Fruit fly (Drosophila melanogaster) whole organism, embryonic: ENCODE results near the gene CG8136.

ENCODE experiments used
- CG11560 ChIP-seq: fragments of 200-800 bp; sonication (Bioruptor generic); IDR thresholded peaks from 3 replicates; pipeline ENCODE4 v1.3.6; 2022; ENCODE audit warnings: missing biosample characterization, missing genetic modification characterization
- CG12769 ChIP-seq: fragments of 200-800 bp; sonication (Bioruptor generic); optimal IDR thresholded peaks from 2 replicates; lab custom pipeline; 2019; ENCODE audit warnings: missing biosample characterization, mild to moderate bottlenecking, missing genetic modification characterization, moderate library complexity
- CG12942 ChIP-seq: fragments of 200-800 bp; sonication (Bioruptor generic); optimal IDR thresholded peaks from 3 replicates; lab custom pipeline; 2016; ENCODE audit warnings: missing biosample characterization, missing genetic modification characterization
- CG13424 ChIP-seq: fragments of 200-800 bp; sonication (Bioruptor generic); optimal IDR thresholded peaks from 2 replicates; lab custom pipeline; 2019; ENCODE audit warnings: missing biosample characterization, mild to moderate bottlenecking, missing genetic modification characterization, moderate library complexity
- CG14050 ChIP-seq: fragments of 200-800 bp; sonication (Bioruptor generic); IDR thresholded peaks from 3 replicates; pipeline ENCODE4 v1.3.6; 2022; ENCODE audit warnings: missing biosample characterization, missing genetic modification characterization
- CG14441 ChIP-seq: fragments of 200-800 bp; sonication (Bioruptor generic); IDR thresholded peaks from 2 replicates; pipeline ENCODE4 v1.3.6; 2022; ENCODE audit warnings: missing biosample characterization, missing genetic modification characterization
- CG1529 ChIP-seq: fragments of 200-800 bp; sonication (Bioruptor generic); optimal IDR thresholded peaks from 3 replicates; lab custom pipeline; 2018; ENCODE audit warnings: missing biosample characterization, missing genetic modification characterization
- CG1602 ChIP-seq: fragments of 200-800 bp; sonication (Bioruptor generic); optimal IDR thresholded peaks from 3 replicates; lab custom pipeline; 2016; ENCODE audit warnings: missing biosample characterization, missing genetic modification characterization
- CG1603 ChIP-seq: fragments of 200-800 bp; sonication (Bioruptor generic); optimal IDR thresholded peaks from 2 replicates; lab custom pipeline; 2019; ENCODE audit warnings: missing biosample characterization, mild to moderate bottlenecking, missing genetic modification characterization, moderate library complexity
- CG17186 ChIP-seq: fragments of 200-800 bp; sonication (Bioruptor generic); optimal IDR thresholded peaks from 3 replicates; lab custom pipeline; 2017; ENCODE audit warnings: missing biosample characterization, missing genetic modification reagents, missing genetic modification characterization
- CG2129 ChIP-seq: fragments of 200-800 bp; sonication (Bioruptor generic); IDR thresholded peaks from 2 replicates; pipeline ENCODE4 v1.3.6; 2022; ENCODE audit warnings: missing biosample characterization, missing genetic modification characterization; ENCODE audit not compliant: partially characterized antibody
- CG2889 ChIP-seq: fragments of 200-800 bp; sonication (Bioruptor generic); IDR thresholded peaks from 3 replicates; pipeline ENCODE4 v1.3.6; 2022; ENCODE audit warnings: missing biosample characterization, missing genetic modification characterization
- CG30403 ChIP-seq: fragments of 200-800 bp; sonication (Bioruptor generic); optimal IDR thresholded peaks from 3 replicates; lab custom pipeline; 2016; ENCODE audit warnings: missing biosample characterization, missing genetic modification characterization
- CG3163 ChIP-seq: fragments of 200-800 bp; sonication (Bioruptor generic); optimal IDR thresholded peaks from 3 replicates; lab custom pipeline; 2016; ENCODE audit warnings: missing biosample characterization, missing genetic modification characterization
- CG32767 ChIP-seq: fragments of 200-800 bp; sonication (Bioruptor generic); IDR thresholded peaks from 2 replicates; pipeline ENCODE4 v1.3.6; 2022; ENCODE audit warnings: missing biosample characterization, missing genetic modification characterization
- CG3407 ChIP-seq: fragments of 200-800 bp; sonication (Bioruptor generic); optimal IDR thresholded peaks from 2 replicates; lab custom pipeline; 2018; ENCODE audit warnings: missing biosample characterization, mild to moderate bottlenecking, missing genetic modification characterization
- CG3726 ChIP-seq: fragments of 200-800 bp; sonication (Bioruptor generic); IDR thresholded peaks from 3 replicates; pipeline ENCODE4, ENCODE4 v1.3.6; 2022; ENCODE audit warnings: missing biosample characterization, missing genetic modification characterization
- CG4360 ChIP-seq: fragments of 200-800 bp; sonication (Bioruptor generic); IDR thresholded peaks from 2 replicates; pipeline ENCODE4 v1.3.6; 2022; ENCODE audit warnings: missing biosample characterization, missing genetic modification characterization
- CG7271 ChIP-seq: fragments of 200-800 bp; sonication (Bioruptor generic); optimal IDR thresholded peaks from 2 replicates; lab custom pipeline; 2018; ENCODE audit warnings: missing biosample characterization, mild to moderate bottlenecking, missing genetic modification characterization, moderate library complexity
- CG7357 ChIP-seq: fragments of 200-800 bp; sonication (Bioruptor generic); IDR thresholded peaks from 3 replicates; pipeline ENCODE4 v1.3.6; 2022; ENCODE audit warnings: missing biosample characterization, missing genetic modification characterization
- CG8290 ChIP-seq, 3 experiments: fragments of 200-800 bp; sonication (Bioruptor generic); optimal IDR thresholded peaks; 2 replicates each; lab custom pipeline; 2016 to 2019; ENCODE audit warnings: missing biosample characterization in 3 of 3, missing genetic modification characterization in 3 of 3, mild to moderate bottlenecking in 2 of 3, moderate library complexity in 1 of 3
- CG8359 ChIP-seq: fragments of 200-800 bp; sonication (Bioruptor generic); optimal IDR thresholded peaks from 2 replicates; lab custom pipeline; 2017; ENCODE audit warnings: missing biosample characterization, mild to moderate bottlenecking, missing genetic modification characterization, borderline replicate concordance
- CG9437 ChIP-seq: fragments of 200-800 bp; sonication (Bioruptor generic); optimal IDR thresholded peaks from 2 replicates; lab custom pipeline; 2018; ENCODE audit warnings: missing biosample characterization, mild to moderate bottlenecking, missing genetic modification characterization
- CG9876 ChIP-seq: fragments of 200-800 bp; sonication (Bioruptor generic); optimal IDR thresholded peaks from 2 replicates; lab custom pipeline; 2016; ENCODE audit warnings: missing biosample characterization, missing genetic modification characterization
- CkIIα-i1 ChIP-seq: fragments of 200-800 bp; sonication (Bioruptor generic); IDR thresholded peaks from 2 replicates; pipeline ENCODE4 v1.3.6; 2022; ENCODE audit warnings: missing biosample characterization, missing genetic modification characterization
- Dip3 ChIP-seq: fragments of 200-800 bp; sonication (Bioruptor generic); optimal IDR thresholded peaks from 3 replicates; lab custom pipeline; 2016; ENCODE audit warnings: missing biosample characterization, missing genetic modification characterization
- Eip74EF ChIP-seq, 2 experiments: fragments of 200-800 bp in 1 of 2; fragments of >200 bp in 1 of 2; sonication (Bioruptor generic) in 1 of 2; optimal IDR thresholded peaks; 2 replicates each; lab custom pipeline; 2017 to 2019; ENCODE audit warnings: missing biosample characterization in 2 of 2, missing genetic modification characterization in 2 of 2, mild to moderate bottlenecking in 1 of 2, moderate library complexity in 1 of 2
- Gug ChIP-seq: fragments of 200-800 bp; sonication (Bioruptor generic); IDR thresholded peaks from 4 replicates; pipeline ENCODE4 v1.3.6; 2022; ENCODE audit warnings: missing biosample characterization, missing genetic modification characterization
- H2.0 ChIP-seq: fragments of 200-800 bp; sonication (Bioruptor generic); IDR thresholded peaks from 2 replicates; pipeline ENCODE4 v1.3.6; 2022; ENCODE audit warnings: missing biosample characterization, missing genetic modification characterization
- Hmr ChIP-seq: fragments of 200-800 bp; sonication (Bioruptor generic); optimal IDR thresholded peaks from 3 replicates; lab custom pipeline; 2017; ENCODE audit warnings: mild to moderate bottlenecking, missing biosample characterization, missing genetic modification reagents, missing genetic modification characterization
- Hr3 ChIP-seq: fragments of 200-800 bp; sonication (Bioruptor generic); optimal IDR thresholded peaks from 3 replicates; lab custom pipeline; 2016; ENCODE audit warnings: missing biosample characterization, missing genetic modification characterization
- Nf-YC ChIP-seq: fragments of 200-800 bp; optimal IDR thresholded peaks from 3 replicates; lab custom pipeline; 2019; ENCODE audit warnings: missing biosample characterization, mild to moderate bottlenecking, missing genetic modification characterization, moderate library complexity
- Optix ChIP-seq: fragments of 200-800 bp; sonication (Bioruptor generic); IDR thresholded peaks from 3 replicates; pipeline ENCODE4 v1.3.6; 2022; ENCODE audit warnings: missing biosample characterization, missing genetic modification characterization
- Rx ChIP-seq: fragments of 200-800 bp; sonication (Bioruptor generic); IDR thresholded peaks from 2 replicates; pipeline ENCODE4 v1.3.6; 2022; ENCODE audit warnings: missing biosample characterization, missing genetic modification characterization
- Tbp ChIP-seq: fragments of >200 bp; optimal IDR thresholded peaks from 2 replicates; lab custom pipeline; 2018; ENCODE audit warnings: missing biosample characterization, missing genetic modification characterization
- bab2 ChIP-seq: fragments of 200-800 bp; sonication (Bioruptor generic); optimal IDR thresholded peaks from 2 replicates; lab custom pipeline; 2016; ENCODE audit warnings: missing biosample characterization, missing genetic modification characterization
- bbx ChIP-seq: fragments of 200-800 bp; sonication (Bioruptor generic); IDR thresholded peaks from 2 replicates; pipeline ENCODE4 v1.3.6; 2022; ENCODE audit warnings: missing biosample characterization, missing genetic modification characterization; ENCODE audit not compliant: partially characterized antibody
- bsh ChIP-seq, 2 experiments: fragments of 200-800 bp; sonication (Bioruptor generic); optimal IDR thresholded peaks; 2 replicates each; lab custom pipeline; 2017 to 2018; ENCODE audit warnings: mild to moderate bottlenecking in 2 of 2, missing biosample characterization in 2 of 2, missing genetic modification characterization in 2 of 2, moderate library complexity in 1 of 2
- cad ChIP-seq: fragments of >200 bp; optimal IDR thresholded peaks from 2 replicates; lab custom pipeline; 2017; ENCODE audit warnings: missing biosample characterization, missing genetic modification characterization
- en ChIP-seq: fragments of 200-800 bp; sonication (Bioruptor generic); optimal IDR thresholded peaks from 2 replicates; lab custom pipeline; 2016; ENCODE audit warnings: missing biosample characterization, missing genetic modification characterization
- fru ChIP-seq: fragments of >200 bp; optimal IDR thresholded peaks from 2 replicates; lab custom pipeline; 2017
- gro ChIP-seq: fragments of 200-800 bp; sonication (Bioruptor generic); optimal IDR thresholded peaks from 2 replicates; lab custom pipeline; 2016; ENCODE audit warnings: missing biosample characterization, missing genetic modification characterization
- hbn ChIP-seq: fragments of 200-800 bp; sonication (Bioruptor generic); IDR thresholded peaks from 2 replicates; pipeline ENCODE4 v1.3.6; 2022; ENCODE audit warnings: missing biosample characterization, missing genetic modification characterization; ENCODE audit not compliant: partially characterized antibody
- lola ChIP-seq, 3 experiments: fragments of >200 bp in 2 of 3; fragments of 200-800 bp in 1 of 3; sonication (Bioruptor generic) in 1 of 3; optimal IDR thresholded peaks; 2 replicates each; lab custom pipeline; 2017 to 2019; ENCODE audit warnings: missing biosample characterization in 3 of 3, missing genetic modification characterization in 3 of 3, mild to moderate bottlenecking in 1 of 3, moderate library complexity in 1 of 3
- peb ChIP-seq: fragments of 200-800 bp; sonication (Bioruptor generic); IDR thresholded peaks from 2 replicates; pipeline ENCODE4 v1.3.6; 2022; ENCODE audit warnings: missing biosample characterization, missing genetic modification characterization
- seq ChIP-seq: fragments of 200-800 bp; sonication (Bioruptor generic); IDR thresholded peaks from 2 replicates; pipeline ENCODE4 v1.3.6; 2022; ENCODE audit warnings: missing biosample characterization, missing genetic modification characterization
- trem ChIP-seq: fragments of 200-800 bp; optimal IDR thresholded peaks from 3 replicates; lab custom pipeline; 2019; ENCODE audit warnings: missing biosample characterization, mild to moderate bottlenecking, missing genetic modification characterization, moderate library complexity
- trh ChIP-seq: fragments of 200-800 bp; sonication (Bioruptor generic); optimal IDR thresholded peaks from 2 replicates; lab custom pipeline; 2016; ENCODE audit warnings: missing biosample characterization, missing genetic modification characterization
- ttk ChIP-seq: fragments of 200-800 bp; sonication (Bioruptor generic); IDR thresholded peaks from 2 replicates; pipeline ENCODE4 v2.1.2; 2022; ENCODE audit warnings: missing biosample characterization, missing genetic modification characterization
- tup ChIP-seq: fragments of 200-800 bp; sonication (Bioruptor generic); optimal IDR thresholded peaks from 2 replicates; lab custom pipeline; 2016; ENCODE audit warnings: missing biosample characterization, mild to moderate bottlenecking, missing genetic modification characterization, moderate library complexity
- wdn ChIP-seq: fragments of 200-800 bp; sonication (Bioruptor generic); IDR thresholded peaks from 2 replicates; pipeline ENCODE4 v1.3.6; 2022; ENCODE audit warnings: missing biosample characterization, missing genetic modification characterization

CG8136 gene

DNA sequence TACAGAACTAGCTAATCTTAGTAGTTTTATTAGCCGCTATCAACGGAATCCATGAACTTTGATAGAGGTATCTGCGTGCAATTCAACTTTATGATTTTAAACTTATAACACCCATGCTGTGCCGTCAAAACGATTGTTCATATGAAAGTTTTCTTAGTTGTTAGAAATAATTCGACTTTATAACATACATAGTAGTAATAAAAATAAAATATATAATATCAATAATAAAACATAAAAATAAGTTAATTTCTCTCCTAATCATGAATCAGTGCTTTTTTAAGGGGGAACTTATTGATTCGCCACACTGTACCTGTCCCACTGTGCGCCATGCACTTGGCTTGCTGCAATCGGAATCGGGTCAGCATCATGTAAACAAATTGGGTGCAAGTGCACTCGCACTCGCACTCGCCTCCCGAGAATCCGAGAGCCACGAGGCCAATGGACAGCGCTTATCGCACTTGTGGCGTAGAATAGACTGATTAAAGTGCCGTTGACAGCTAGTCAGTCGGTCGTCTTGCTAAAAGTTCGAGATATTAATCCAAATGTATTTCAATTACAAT lies 9.2 kb upstream of the CG8136 start (continued):
- 0 out of 3 replicates have a peak, but pooled peaks have one; percentile 26 for TF ChIP-seq Optix (GFP tag; lab: Robert Waterston, UW)
- no peak for TF ChIP-seq Rx (GFP tag; lab: Robert Waterston, UW)
- no peak for TF ChIP-seq H2.0 (GFP tag; lab: Robert Waterston, UW)
- no peak for TF ChIP-seq seq (GFP tag; lab: Robert Waterston, UW)
- TF ChIP-seq trem (tag; lab: Kevin White, UChicago): no peak
- no peak for TF ChIP-seq cad (GFP tag; lab: Kevin White, UChicago)
- TF ChIP-seq CG11560 (tag; lab: Robert Waterston, UW): no peak
- no peak for TF ChIP-seq bab2
- TF ChIP-seq Dip3: no peak
- TF ChIP-seq CG7271 (tag; lab: Kevin White, UChicago): no peak
- no peak for TF ChIP-seq CG7357
- TF ChIP-seq CG2129 (GFP tag; lab: Robert Waterston, UW): no peak
- no peak for TF ChIP-seq CG4360
- TF ChIP-seq Eip74EF (GFP tag; optimal IDR thresholded peaks at IDR 0.05; lab: Kevin White, UChicago): no peak
- no peak for TF ChIP-seq CG9876 (GFP tag; lab: Kevin White, UChicago)
- no peak for TF ChIP-seq hbn
- TF ChIP-seq CG30403 (GFP tag; lab: Kevin White, UChicago): no peak
- TF ChIP-seq tup (GFP tag; lab: Kevin White, UChicago): no peak
- TF ChIP-seq CG12942 (GFP tag; lab: Kevin White, UChicago): no peak
- TF ChIP-seq CG3163 (GFP tag; lab: Kevin White, UChicago): peak; percentile 1
- TF ChIP-seq Tbp: no peak
- peak; percentile 42 for TF ChIP-seq ttk (GFP tag; lab: Robert Waterston, UW)
- TF ChIP-seq gro (GFP tag; lab: Kevin White, UChicago): no peak
- TF ChIP-seq CG13424 (tag; lab: Kevin White, UChicago): peak; percentile 17
- TF ChIP-seq lola (GFP tag; optimal IDR thresholded peaks at IDR 0.05; lab: Kevin White, UChicago): no peak
- no peak for TF ChIP-seq CG32767
- no peak for TF ChIP-seq CG9437 (GFP tag; lab: Kevin White, UChicago)
- no peak for TF ChIP-seq fru (lab: Kevin White, UChicago)
- no peak for TF ChIP-seq CG1602 (GFP tag; lab: Kevin White, UChicago)
- no peak for TF ChIP-seq CkIIα-i1 (GFP tag; lab: Robert Waterston, UW)
- peak; percentile 23 for TF ChIP-seq CG3407 (GFP tag; lab: Kevin White, UChicago)
- TF ChIP-seq CG14441 (GFP tag; lab: Robert Waterston, UW): no peak
- TF ChIP-seq trh (GFP tag; lab: Kevin White, UChicago): no peak
- no peak for TF ChIP-seq CG8290 (GFP tag; optimal IDR thresholded peaks at IDR 0.05; lab: Kevin White, UChicago)
- no peak for TF ChIP-seq CG8290 (tag; optimal IDR thresholded peaks at IDR 0.05; lab: Kevin White, UChicago)
- TF ChIP-seq Nf-YC: no peak
- TF ChIP-seq CG12769 (tag; lab: Kevin White, UChicago): no peak
- TF ChIP-seq peb: no peak
- TF ChIP-seq CG17186: no peak
- 0 out of 2 replicates have a peak, but pooled peaks have one; percentile 33 for TF ChIP-seq bbx (GFP tag; lab: Robert Waterston, UW)
- TF ChIP-seq bsh (GFP tag; optimal IDR thresholded peaks at IDR 0.05; lab: Kevin White, UChicago): peak in 1 of 2 experiments; percentile 50
- TF ChIP-seq Gug (GFP tag; lab: Robert Waterston, UW): no peak
- TF ChIP-seq Hmr (GFP tag; lab: Kevin White, UChicago): no peak
- no peak for TF ChIP-seq Hr3
- no peak for TF ChIP-seq CG1603
- TF ChIP-seq CG14050: no peak
- TF ChIP-seq en (GFP tag; lab: Kevin White, UChicago): no peak
- no peak for TF ChIP-seq wdn (GFP tag; lab: Robert Waterston, UW)
- 0 out of 3 replicates have a peak, but pooled peaks have one; percentile 23 for TF ChIP-seq CG2889 (GFP tag; lab: Robert Waterston, UW)
- TF ChIP-seq CG8359 (GFP tag; lab: Kevin White, UChicago): no peak
- TF ChIP-seq CG3726 (GFP tag; lab: Robert Waterston, UW): no peak
- TF ChIP-seq CG1529 (GFP tag; lab: Kevin White, UChicago): no peak
